Fruit fly (Drosophila melanogaster): ENCODE data around the gene grn.

DNA sequence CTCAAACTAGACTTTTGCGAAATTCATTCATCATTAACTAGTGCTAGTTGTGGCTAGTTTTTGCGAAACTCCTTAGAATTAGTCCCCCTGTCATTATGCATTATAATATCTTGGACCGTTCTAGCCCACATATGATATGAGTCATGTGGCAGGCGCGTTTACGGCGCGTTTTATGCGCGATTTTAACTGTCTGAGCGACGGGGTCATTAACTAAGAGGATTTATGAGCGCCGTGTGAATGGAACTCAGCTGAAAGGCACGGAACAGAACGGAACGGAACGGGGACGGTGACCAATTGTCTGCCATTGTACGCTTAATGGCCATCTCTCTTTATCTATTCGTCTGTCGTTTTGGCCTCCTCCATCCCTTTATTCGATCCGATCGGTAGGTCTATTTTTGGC lies 63.2 kb downstream of the grn start:
- no peak for TF ChIP-seq fru (optimal IDR thresholded peaks at IDR 0.05)
- no peak for TF ChIP-seq CG7963 (GFP tag; IDR thresholded peaks at IDR 0.05; ENCODE audit: partially characterized antibody)
- no peak for TF ChIP-seq CG8924 (tag; optimal IDR thresholded peaks at IDR 0.05)
- no peak for TF ChIP-seq bsh (GFP tag; optimal IDR thresholded peaks at IDR 0.05)
- TF ChIP-seq Elba2 (GFP tag; optimal IDR thresholded peaks at IDR 0.05): no peak
- no peak for TF ChIP-seq CG42726 (GFP tag; IDR thresholded peaks at IDR 0.05; ENCODE audit: partially characterized antibody)
- TF ChIP-seq tap (tag; optimal IDR thresholded peaks at IDR 0.05): no peak
- no peak for TF ChIP-seq tll (GFP tag; optimal IDR thresholded peaks at IDR 0.05)
- TF ChIP-seq CG2875 (GFP tag; optimal IDR thresholded peaks at IDR 0.05): no peak
- no peak for TF ChIP-seq TFAM (GFP tag; optimal IDR thresholded peaks at IDR 0.05)
- no peak for TF ChIP-seq Xbp1 (GFP tag; optimal IDR thresholded peaks at IDR 0.05)
- no peak for TF ChIP-seq CG10274 (GFP tag; optimal IDR thresholded peaks at IDR 0.05)

Data from whole organism, embryonic.